Worm (Caenorhabditis elegans) whole organism, midembryonic: ENCODE results near the gene Y39B6A.37.

Source experiments
- T22C8.4 ChIP-seq: fragments of 200-800 bp; sonication (Bioruptor generic); IDR thresholded peaks from 2 replicates; pipeline ENCODE4 v1.3.6; 2022; ENCODE audit warnings: missing genetic modification characterization, missing compliant biosample characterization
- cog-1 ChIP-seq: sonication (generic microtip); optimal IDR thresholded peaks from 2 replicates; lab custom pipeline; 2016; ENCODE audit warnings: missing genetic modification characterization, missing compliant biosample characterization
- flt-1 ChIP-seq: fragments of 200-800 bp; sonication (Bioruptor generic); IDR thresholded peaks from 2 replicates; pipeline ENCODE4 v1.3.6; 2022; ENCODE audit warnings: missing genetic modification characterization, missing compliant biosample characterization
- klf-2 ChIP-seq: fragments of 200-800 bp; sonication (Bioruptor generic); conservative IDR thresholded peaks from 2 replicates; pipeline ENCODE4 v1.3.6; 2022; ENCODE audit warnings: missing genetic modification reagents, missing genetic modification characterization, missing compliant biosample characterization
- med-1 ChIP-seq: sonication (generic microtip); optimal IDR thresholded peaks from 2 replicates; lab custom pipeline; 2017; ENCODE audit warnings: missing genetic modification characterization, mild to moderate bottlenecking, missing compliant biosample characterization, antibody characterized with exemption, missing genetic modification reagents; ENCODE audit not compliant: insufficient read depth
- tab-1 ChIP-seq: fragments of 200-800 bp; sonication (Bioruptor generic); IDR thresholded peaks from 2 replicates; pipeline ENCODE4 v1.3.6; 2022; ENCODE audit warnings: missing genetic modification characterization, missing compliant biosample characterization
- ztf-23 ChIP-seq: fragments of 200-800 bp; sonication (Bioruptor generic); IDR thresholded peaks from 2 replicates; pipeline ENCODE4 v1.3.6; 2022; ENCODE audit warnings: missing genetic modification reagents, missing genetic modification characterization, missing compliant biosample characterization
- ztf-29 ChIP-seq: fragments of 200-800 bp; sonication (Bioruptor generic); IDR thresholded peaks from 2 replicates; pipeline ENCODE4 v1.3.6; 2022; ENCODE audit warnings: missing genetic modification reagents, missing genetic modification characterization, missing compliant biosample characterization

DNA sequence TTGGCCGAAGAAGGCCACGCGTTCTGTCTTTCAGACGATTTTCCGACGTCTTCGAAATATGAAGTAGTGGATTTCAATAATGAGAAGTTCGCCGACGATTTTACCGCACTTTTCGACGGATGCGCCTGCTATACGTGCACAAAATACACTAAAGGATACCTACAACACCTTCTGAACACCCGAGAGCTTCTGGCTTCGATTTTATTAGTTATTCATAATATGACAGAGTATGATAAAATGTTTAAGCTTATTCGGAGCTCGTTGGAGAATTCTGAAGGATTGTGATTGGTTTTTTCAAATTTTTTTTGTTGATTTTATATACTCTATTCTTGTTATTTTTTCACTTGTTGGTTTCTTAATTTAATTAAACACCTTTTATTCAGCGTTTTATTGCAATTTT is 9.9 kb downstream of the Y39B6A.37 start:
- no peak for TF ChIP-seq ztf-29 (GFP tag; lab: Robert Waterston, UW)
- TF ChIP-seq med-1 (GFP tag; lab: Kevin White, UChicago) = no peak
- no peak for TF ChIP-seq cog-1 (tag; lab: Kevin White, UChicago)
- no peak for TF ChIP-seq flt-1 (GFP tag; lab: Robert Waterston, UW)
- TF ChIP-seq ztf-23 (GFP tag; lab: Robert Waterston, UW) = no peak
- no peak for TF ChIP-seq tab-1 (GFP tag; lab: Robert Waterston, UW)
- no peak for TF ChIP-seq T22C8.4 (GFP tag; lab: Robert Waterston, UW)
- TF ChIP-seq klf-2 (GFP tag; lab: Robert Waterston, UW) = no peak
